Worm (Caenorhabditis elegans) whole organism, early embryonic: ENCODE results near the gene C36E8.4.

Source experiments
- B0310.2 ChIP-seq: sonication (generic microtip); optimal IDR thresholded peaks from 2 replicates; lab custom pipeline; 2016; ENCODE audit warnings: mild to moderate bottlenecking, missing genetic modification characterization, missing compliant biosample characterization
- F13C5.2 ChIP-seq: sonication (generic microtip); optimal IDR thresholded peaks from 2 replicates; lab custom pipeline; 2017; ENCODE audit warnings: mild to moderate bottlenecking, missing genetic modification characterization, inconsistent platforms, missing compliant biosample characterization
- aly-1 ChIP-seq: sonication (generic microtip); optimal IDR thresholded peaks from 2 replicates; lab custom pipeline; 2016; ENCODE audit warnings: missing genetic modification characterization, missing compliant biosample characterization
- ama-1 ChIP-seq: fragments of 150-350 bp; optimal IDR thresholded peaks from 2 replicates; lab custom pipeline; 2014
- ceh-13 ChIP-seq: fragments of 200-800 bp; sonication (Bioruptor generic); optimal IDR thresholded peaks from 2 replicates; lab custom pipeline; 2018; ENCODE audit warnings: mild to moderate bottlenecking, missing genetic modification characterization, missing compliant biosample characterization
- ceh-36 ChIP-seq: sonication (generic microtip); optimal IDR thresholded peaks from 2 replicates; lab custom pipeline; 2016; ENCODE audit warnings: missing genetic modification characterization, inconsistent platforms, missing compliant biosample characterization
- ets-7 ChIP-seq: sonication (generic microtip); optimal IDR thresholded peaks from 2 replicates; lab custom pipeline; 2016; ENCODE audit warnings: missing genotype, missing genetic modification characterization, missing compliant biosample characterization
- flt-1 ChIP-seq: fragments of 200-800 bp; sonication (Bioruptor generic); IDR thresholded peaks from 2 replicates; pipeline ENCODE4 v1.3.6; 2022; ENCODE audit warnings: missing genetic modification characterization, missing compliant biosample characterization
- hmbx-1 ChIP-seq: sonication (generic microtip); optimal IDR thresholded peaks from 2 replicates; lab custom pipeline; 2016; ENCODE audit warnings: mild to moderate bottlenecking, missing genetic modification characterization, missing compliant biosample characterization
- hmg-4 ChIP-seq: fragments of 200-800 bp; sonication (Bioruptor generic); optimal IDR thresholded peaks from 2 replicates; lab custom pipeline; 2018; ENCODE audit warnings: mild to moderate bottlenecking, missing genetic modification characterization, missing compliant biosample characterization
- hnd-1 ChIP-seq: sonication (generic microtip); optimal IDR thresholded peaks from 2 replicates; lab custom pipeline; 2016; ENCODE audit warnings: missing genetic modification characterization, missing compliant biosample characterization
- pes-1 ChIP-seq: fragments of 200-800 bp; sonication (Bioruptor generic); IDR thresholded peaks from 2 replicates; pipeline ENCODE4 v1.3.6; 2022; ENCODE audit warnings: missing genetic modification reagents, missing genetic modification characterization, missing compliant biosample characterization
- scrt-1 ChIP-seq: fragments of 200-800 bp; sonication (Bioruptor generic); IDR thresholded peaks from 2 replicates; pipeline ENCODE4 v1.3.6; 2022; ENCODE audit warnings: missing genetic modification characterization, missing compliant biosample characterization
- sea-1 ChIP-seq: fragments of 200-800 bp; sonication (Bioruptor generic); conservative IDR thresholded peaks from 2 replicates; pipeline ENCODE4 v1.3.6; 2022; ENCODE audit warnings: missing genetic modification characterization, missing compliant biosample characterization
- tbx-11 ChIP-seq: fragments of 200-800 bp; sonication (Bioruptor generic); IDR thresholded peaks from 2 replicates; pipeline ENCODE4 v1.3.6; 2022; ENCODE audit warnings: missing genetic modification characterization, missing compliant biosample characterization
- tbx-37 ChIP-seq: fragments of 200-800 bp; sonication (Bioruptor generic); conservative IDR thresholded peaks from 2 replicates; pipeline ENCODE4 v1.3.6; 2022; ENCODE audit warnings: missing genetic modification reagents, missing genetic modification characterization, missing compliant biosample characterization
- tra-4 ChIP-seq: sonication (generic microtip); optimal IDR thresholded peaks from 2 replicates; lab custom pipeline; 2017; ENCODE audit warnings: missing genetic modification characterization, missing compliant biosample characterization

The C36E8.4 gene

ce11 chrIII:4021866-4022265, 9.7 kb downstream of the C36E8.4 start, which contains the start of gene tftc-5:
tftc-5 (plus strand) TSS chrIII:4022166.
- TF ChIP-seq tbx-37 (GFP tag; lab: Robert Waterston, UW), result no peak
- TF ChIP-seq ets-7, result no peak
- TF ChIP-seq tbx-11 (GFP tag; lab: Robert Waterston, UW), result no peak
- no peak for TF ChIP-seq ama-1 (lab: Kevin White, UChicago)
- TF ChIP-seq hmbx-1, result no peak
- no peak for TF ChIP-seq hnd-1
- TF ChIP-seq F13C5.2, result no peak
- TF ChIP-seq flt-1 (GFP tag; lab: Robert Waterston, UW), result no peak
- TF ChIP-seq B0310.2 (tag; lab: Kevin White, UChicago), result no peak
- no peak for TF ChIP-seq scrt-1
- no peak for TF ChIP-seq hmg-4 (GFP tag; lab: Kevin White, UChicago)
- no peak for TF ChIP-seq aly-1
- TF ChIP-seq tra-4 (tag; lab: Kevin White, UChicago), result no peak

DNA sequence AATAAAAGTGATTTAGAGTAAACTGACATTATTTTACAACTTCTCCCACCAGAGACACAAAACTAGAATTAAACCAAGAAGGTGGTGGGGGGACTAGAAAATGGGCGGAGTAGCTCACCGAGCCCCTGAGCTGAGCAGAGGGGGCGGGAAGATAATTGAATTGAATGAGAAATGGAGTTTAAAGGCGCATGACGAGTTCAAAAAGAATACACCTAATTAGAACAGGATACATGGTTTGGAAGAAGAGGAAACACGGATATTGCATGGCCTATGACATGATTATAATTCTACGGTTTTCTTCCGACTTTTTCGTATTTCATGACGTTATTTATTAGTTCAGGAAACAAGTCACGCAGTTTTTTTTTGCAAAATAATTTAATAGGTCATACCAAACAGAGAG, 15.9 kb downstream of the C36E8.4 start, which contains the start of gene T02C12.5:
T02C12.5 (minus strand) TSS at position 101 of the 400 bp plus-strand sequence.
- no peak for TF ChIP-seq ama-1 (lab: Kevin White, UChicago)
- TF ChIP-seq ceh-13 (GFP tag; lab: Kevin White, UChicago), result no peak
- no peak for TF ChIP-seq F13C5.2
- TF ChIP-seq ceh-36, result no peak
- no peak for TF ChIP-seq tbx-37 (GFP tag; lab: Robert Waterston, UW)
- TF ChIP-seq sea-1 (GFP tag; lab: Robert Waterston, UW), result no peak
- no peak for TF ChIP-seq pes-1 (GFP tag; lab: Robert Waterston, UW)
- TF ChIP-seq flt-1 (GFP tag; lab: Robert Waterston, UW), result no peak
- TF ChIP-seq ets-7, result no peak
- TF ChIP-seq hnd-1, result no peak
- TF ChIP-seq hmg-4 (GFP tag; lab: Kevin White, UChicago), result no peak
- TF ChIP-seq B0310.2 (tag; lab: Kevin White, UChicago), result no peak
- no peak for TF ChIP-seq scrt-1
- no peak for TF ChIP-seq tra-4 (tag; lab: Kevin White, UChicago)
- TF ChIP-seq tbx-11 (GFP tag; lab: Robert Waterston, UW), result no peak
- no peak for TF ChIP-seq aly-1
- TF ChIP-seq hmbx-1, result no peak

ce11 chrIII:4030839-4031238, 18.7 kb downstream of the C36E8.4 start:
- TF ChIP-seq aly-1 (no peak), tra-4 (tag; lab: Kevin White, UChicago) (no peak), pes-1 (GFP tag; lab: Robert Waterston, UW) (no peak), F13C5.2 (no peak), hnd-1 (no peak), tbx-11 (GFP tag; lab: Robert Waterston, UW) (no peak), ceh-36 (no peak), ama-1 (lab: Kevin White, UChicago) (no peak)

DNA sequence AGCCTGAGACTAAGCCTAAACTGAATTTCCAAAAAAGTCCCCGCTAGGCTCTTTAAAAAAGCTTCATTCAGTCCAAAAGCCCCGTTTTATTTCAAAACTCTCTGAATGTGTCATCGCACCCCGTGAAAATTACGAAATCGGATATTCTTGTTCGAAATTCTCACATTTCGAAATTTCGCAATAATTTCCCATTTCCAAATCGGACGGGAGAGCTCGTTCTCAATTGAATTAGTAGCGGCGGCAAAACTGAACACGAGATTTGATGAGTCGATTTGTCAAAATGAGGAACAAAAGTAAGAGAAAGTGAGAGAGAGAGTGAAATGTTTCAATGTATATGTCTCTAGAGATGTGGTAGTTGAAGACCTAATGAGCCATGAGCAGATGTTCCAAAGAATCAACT, 22.8 kb downstream of the C36E8.4 start:
- TF ChIP-seq flt-1 (GFP tag; lab: Robert Waterston, UW) (no peak), F13C5.2 (no peak), sea-1 (GFP tag; lab: Robert Waterston, UW) (no peak), scrt-1 (no peak), tbx-11 (GFP tag; lab: Robert Waterston, UW) (no peak), tbx-37 (GFP tag; lab: Robert Waterston, UW) (no peak), aly-1 (no peak), hnd-1 (no peak)

DNA sequence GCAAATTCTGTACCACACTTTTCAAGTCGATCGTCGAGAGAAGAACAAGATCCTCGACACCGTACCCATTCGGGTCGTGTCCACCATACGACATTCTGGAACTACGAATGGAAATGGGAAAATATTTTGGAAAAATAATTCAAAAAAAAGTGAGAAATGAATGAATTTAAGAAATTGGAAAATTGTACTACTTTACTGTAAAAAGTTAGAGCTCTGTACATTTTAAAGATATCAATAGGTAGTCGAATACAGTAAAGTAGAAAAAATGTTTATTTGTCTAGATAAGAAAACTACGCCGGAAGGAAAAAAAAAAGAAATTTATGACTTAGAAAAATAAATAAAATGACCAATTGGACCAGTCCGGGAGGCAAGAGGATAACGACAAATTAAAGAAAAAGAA, 24.6 kb downstream of the C36E8.4 start, which contains the start of gene hum-5:
hum-5 (minus strand) TSS at position 101 of the 400 bp plus-strand sequence.
- TF ChIP-seq tbx-37 (GFP tag; lab: Robert Waterston, UW) (no peak), tra-4 (tag; lab: Kevin White, UChicago) (no peak), aly-1 (no peak), hnd-1 (no peak), pes-1 (GFP tag; lab: Robert Waterston, UW) (no peak), hmbx-1 (no peak), flt-1 (GFP tag; lab: Robert Waterston, UW) (no peak), F13C5.2 (no peak), scrt-1 (no peak), ceh-13 (GFP tag; lab: Kevin White, UChicago) (no peak), sea-1 (GFP tag; lab: Robert Waterston, UW) (no peak), ceh-36 (no peak), hmg-4 (GFP tag; lab: Kevin White, UChicago) (no peak), tbx-11 (GFP tag; lab: Robert Waterston, UW) (no peak), B0310.2 (tag; lab: Kevin White, UChicago) (no peak), ets-7 (no peak)

ce11 chrIII:4037332-4037731, 25.2 kb downstream of the C36E8.4 start:
- no peak for TF ChIP-seq tra-4 (tag; lab: Kevin White, UChicago)
- no peak for TF ChIP-seq tbx-11 (GFP tag; lab: Robert Waterston, UW)

DNA sequence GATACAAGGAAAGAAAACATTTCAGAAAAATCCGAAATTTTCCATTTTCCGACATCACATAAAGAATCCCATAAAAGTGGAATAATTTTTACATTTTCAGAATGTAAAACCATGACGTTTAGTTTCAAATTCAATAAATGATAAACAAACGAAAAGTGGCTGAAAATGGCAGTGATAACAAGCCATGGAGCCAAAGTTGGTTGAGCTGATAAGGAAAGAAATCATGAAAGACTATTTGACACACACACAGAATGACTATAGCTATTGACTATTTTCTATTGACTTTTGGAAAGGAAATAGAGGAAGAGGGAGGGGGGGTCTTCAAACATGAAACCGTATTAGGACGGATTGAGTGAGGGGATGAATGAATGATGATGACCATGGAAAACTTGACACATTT, 27.6 kb downstream of the C36E8.4 start:
- no peak for TF ChIP-seq ets-7
- TF ChIP-seq tbx-37 (GFP tag; lab: Robert Waterston, UW), result no peak
- no peak for TF ChIP-seq sea-1 (GFP tag; lab: Robert Waterston, UW)
- no peak for TF ChIP-seq ama-1 (lab: Kevin White, UChicago)
- TF ChIP-seq scrt-1, result no peak
- no peak for TF ChIP-seq hmg-4 (GFP tag; lab: Kevin White, UChicago)
- no peak for TF ChIP-seq hmbx-1
- TF ChIP-seq aly-1, result no peak
- TF ChIP-seq tbx-11 (GFP tag; lab: Robert Waterston, UW), result no peak
- TF ChIP-seq B0310.2 (tag; lab: Kevin White, UChicago), result no peak
- TF ChIP-seq pes-1 (GFP tag; lab: Robert Waterston, UW), result no peak
- no peak for TF ChIP-seq flt-1 (GFP tag; lab: Robert Waterston, UW)
- no peak for TF ChIP-seq hnd-1
- no peak for TF ChIP-seq F13C5.2
- TF ChIP-seq ceh-36, result no peak
- TF ChIP-seq tra-4 (tag; lab: Kevin White, UChicago), result no peak
- TF ChIP-seq ceh-13 (GFP tag; lab: Kevin White, UChicago), result no peak

DNA sequence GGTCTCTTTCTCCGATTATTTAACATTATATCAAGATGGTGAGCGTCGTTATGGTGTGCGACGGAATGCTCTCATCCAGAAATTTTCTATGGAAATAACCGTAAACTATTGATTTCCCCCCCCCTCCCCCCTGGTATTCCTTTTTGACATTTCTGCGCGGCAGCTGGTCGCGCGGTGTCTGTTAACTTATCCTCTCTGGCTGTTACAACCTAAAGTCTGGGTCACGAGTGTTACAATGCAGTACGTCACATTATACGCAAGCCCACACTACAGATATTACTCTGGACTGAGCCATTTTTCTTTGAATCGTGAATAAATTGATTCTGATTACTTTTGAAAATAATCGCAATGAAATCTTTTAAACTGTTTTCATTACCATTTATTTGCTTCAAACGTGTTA, 37.0 kb downstream of the C36E8.4 start:
- TF ChIP-seq hnd-1 (no peak), ama-1 (lab: Kevin White, UChicago) (no peak), F13C5.2 (no peak), aly-1 (no peak), tbx-11 (GFP tag; lab: Robert Waterston, UW) (no peak), scrt-1 (no peak)
